Fruit fly (Drosophila melanogaster) whole organism, prepupa: ENCODE results near the gene CG8840.

Experiments used
- Blimp-1 ChIP-seq: fragments of 200-800 bp; sonication (Bioruptor generic); optimal IDR thresholded peaks from 3 replicates; lab custom pipeline; 2017; ENCODE audit warnings: missing biosample characterization, missing genetic modification characterization, mild to moderate bottlenecking, moderate library complexity, missing genetic modification reagents
- CG10631 ChIP-seq: fragments of 200-800 bp; sonication (Bioruptor generic); optimal IDR thresholded peaks from 2 replicates; lab custom pipeline; 2016; ENCODE audit warnings: missing biosample characterization, missing genetic modification characterization
- CG10669 ChIP-seq: fragments of 200-800 bp; sonication (Bioruptor generic); optimal IDR thresholded peaks from 3 replicates; lab custom pipeline; 2018; ENCODE audit warnings: missing biosample characterization, mild to moderate bottlenecking, missing genetic modification characterization, moderate library complexity
- CG11294 ChIP-seq: fragments of 200-800 bp; sonication (Bioruptor generic); IDR thresholded peaks from 2 replicates; pipeline ENCODE4 v1.3.6; 2022; ENCODE audit warnings: missing biosample characterization, missing genetic modification characterization
- CG11762 ChIP-seq: fragments of 200-800 bp; sonication (Bioruptor generic); optimal IDR thresholded peaks from 3 replicates; lab custom pipeline; 2016; ENCODE audit warnings: missing biosample characterization, missing genetic modification characterization; ENCODE audit not compliant: insufficient read depth
- CG11902 ChIP-seq: fragments of 200-800 bp; sonication (Bioruptor generic); optimal IDR thresholded peaks from 3 replicates; lab custom pipeline; 2016; ENCODE audit warnings: missing biosample characterization, missing genetic modification characterization
- CG15336 ChIP-seq: fragments of 200-800 bp; sonication (Bioruptor generic); IDR thresholded peaks from 2 replicates; pipeline ENCODE4 v1.3.6; 2022; ENCODE audit warnings: missing biosample characterization, missing genetic modification characterization
- CG1621 ChIP-seq: fragments of 200-800 bp; sonication (Bioruptor generic); optimal IDR thresholded peaks from 3 replicates; lab custom pipeline; 2018; ENCODE audit warnings: missing biosample characterization, mild to moderate bottlenecking, missing genetic modification characterization
- CG16779 ChIP-seq: fragments of 200-800 bp; sonication (Bioruptor generic); optimal IDR thresholded peaks from 3 replicates; lab custom pipeline; 2017; ENCODE audit warnings: missing biosample characterization, mild to moderate bottlenecking, missing genetic modification characterization
- CG3032 ChIP-seq: fragments of 200-800 bp; optimal IDR thresholded peaks from 2 replicates; lab custom pipeline; 2019; ENCODE audit warnings: missing biosample characterization, mild to moderate bottlenecking, missing genetic modification characterization, moderate library complexity
- CG31627 ChIP-seq: fragments of 200-800 bp; sonication (Bioruptor generic); optimal IDR thresholded peaks from 3 replicates; lab custom pipeline; 2016; ENCODE audit warnings: missing biosample characterization, missing genetic modification characterization
- CG32006 ChIP-seq: fragments of 200-800 bp; sonication (Bioruptor generic); optimal IDR thresholded peaks from 3 replicates; lab custom pipeline; 2017; ENCODE audit warnings: missing biosample characterization, mild to moderate bottlenecking, missing genetic modification characterization
- CG34406 ChIP-seq: fragments of 200-800 bp; sonication (Bioruptor generic); optimal IDR thresholded peaks from 3 replicates; lab custom pipeline; 2016; ENCODE audit warnings: missing biosample characterization, missing genetic modification characterization
- CG3919 ChIP-seq: fragments of 200-800 bp; sonication (Bioruptor generic); optimal IDR thresholded peaks from 3 replicates; lab custom pipeline; 2016; ENCODE audit warnings: missing biosample characterization, missing genetic modification characterization
- CG6276 ChIP-seq: fragments of 200-800 bp; sonication (Bioruptor generic); optimal IDR thresholded peaks from 2 replicates; lab custom pipeline; 2017; ENCODE audit warnings: missing biosample characterization, mild to moderate bottlenecking, missing genetic modification characterization
- CG6792 ChIP-seq: fragments of 200-800 bp; sonication (Bioruptor generic); optimal IDR thresholded peaks from 3 replicates; lab custom pipeline; 2016; ENCODE audit warnings: missing biosample characterization, missing genetic modification characterization
- CG6808 ChIP-seq: fragments of 200-800 bp; sonication (Bioruptor generic); optimal IDR thresholded peaks from 3 replicates; lab custom pipeline; 2017; ENCODE audit warnings: missing biosample characterization, missing genetic modification characterization, mild to moderate bottlenecking, moderate library complexity, missing genetic modification reagents
- CG6854 ChIP-seq: fragments of 200-800 bp; sonication (Bioruptor generic); optimal IDR thresholded peaks from 2 replicates; lab custom pipeline; 2017; ENCODE audit warnings: missing biosample characterization, mild to moderate bottlenecking, missing genetic modification characterization
- CG7368 ChIP-seq: fragments of 200-800 bp; sonication (Bioruptor generic); optimal IDR thresholded peaks from 3 replicates; lab custom pipeline; 2016; ENCODE audit warnings: missing biosample characterization, missing genetic modification characterization
- CG8119 ChIP-seq: fragments of 200-800 bp; sonication (Bioruptor generic); IDR thresholded peaks from 3 replicates; pipeline ENCODE4 v1.3.6; 2022; ENCODE audit warnings: missing biosample characterization, missing genetic modification characterization
- CG8632 ChIP-seq: fragments of 200-800 bp; sonication (Bioruptor generic); optimal IDR thresholded peaks from 3 replicates; lab custom pipeline; 2016; ENCODE audit warnings: missing biosample characterization, missing genetic modification characterization
- CG9139 ChIP-seq: fragments of 200-800 bp; sonication (Bioruptor generic); optimal IDR thresholded peaks from 3 replicates; lab custom pipeline; 2017; ENCODE audit warnings: missing biosample characterization, mild to moderate bottlenecking, missing genetic modification characterization
- Eip75B ChIP-seq: fragments of 200-800 bp; sonication (Bioruptor generic); optimal IDR thresholded peaks from 3 replicates; lab custom pipeline; 2016; ENCODE audit warnings: missing biosample characterization, missing genetic modification characterization
- Eip78C ChIP-seq: fragments of 200-800 bp; sonication (Bioruptor generic); peaks from one replicate; lab custom pipeline; 2016; ENCODE audit warnings: missing biosample characterization, missing genetic modification characterization
- Eip93F ChIP-seq: fragments of 200-800 bp; sonication (Bioruptor generic); optimal IDR thresholded peaks from 2 replicates; lab custom pipeline; 2016; ENCODE audit warnings: missing biosample characterization, mild to moderate bottlenecking, missing genetic modification characterization
- Ets21C ChIP-seq: fragments of 200-800 bp; sonication (Bioruptor generic); optimal IDR thresholded peaks from 3 replicates; lab custom pipeline; 2016; ENCODE audit warnings: missing biosample characterization, missing genetic modification characterization
- Ets96B ChIP-seq: fragments of 200-800 bp; optimal IDR thresholded peaks from 2 replicates; lab custom pipeline; 2019; ENCODE audit warnings: missing biosample characterization, mild to moderate bottlenecking, missing genetic modification characterization, moderate library complexity
- Gug ChIP-seq: fragments of 200-800 bp; sonication (Bioruptor generic); IDR thresholded peaks from 2 replicates; pipeline ENCODE4 v1.3.6; 2022; ENCODE audit warnings: missing biosample characterization, missing genetic modification characterization
- Hr38 ChIP-seq: sonication (Bioruptor generic); optimal IDR thresholded peaks from 2 replicates; lab custom pipeline; 2016; ENCODE audit warnings: missing biosample characterization, missing genetic modification characterization
- Hr39 ChIP-seq: fragments of 200-800 bp; sonication (Bioruptor generic); optimal IDR thresholded peaks from 2 replicates; lab custom pipeline; 2016; ENCODE audit warnings: missing biosample characterization, missing genetic modification characterization
- Lpt ChIP-seq: fragments of 200-800 bp; sonication (Bioruptor generic); optimal IDR thresholded peaks from 3 replicates; lab custom pipeline; 2016; ENCODE audit warnings: missing biosample characterization, missing genetic modification characterization
- Met ChIP-seq: fragments of 200-800 bp; sonication (Bioruptor generic); optimal IDR thresholded peaks from 3 replicates; lab custom pipeline; 2016; ENCODE audit warnings: missing biosample characterization, missing genetic modification characterization
- OdsH ChIP-seq: fragments of 200-800 bp; sonication (Bioruptor generic); optimal IDR thresholded peaks from 3 replicates; lab custom pipeline; 2016; ENCODE audit warnings: missing biosample characterization, missing genetic modification characterization
- Sox102F ChIP-seq: fragments of 200-800 bp; sonication (Bioruptor generic); optimal IDR thresholded peaks from 2 replicates; lab custom pipeline; 2016; ENCODE audit warnings: missing biosample characterization, mild to moderate bottlenecking, missing genetic modification characterization
- Sox15 ChIP-seq: fragments of 200-800 bp; sonication (Bioruptor generic); optimal IDR thresholded peaks from 3 replicates; lab custom pipeline; 2016; ENCODE audit warnings: missing biosample characterization, missing genetic modification characterization
- achi ChIP-seq: fragments of 200-800 bp; sonication (Bioruptor generic); optimal IDR thresholded peaks from 3 replicates; lab custom pipeline; 2016; ENCODE audit warnings: missing biosample characterization, missing genetic modification characterization
- acj6 ChIP-seq: fragments of 200-800 bp; sonication (Bioruptor generic); optimal IDR thresholded peaks from 3 replicates; lab custom pipeline; 2016; ENCODE audit warnings: missing biosample characterization, missing genetic modification characterization
- cyc ChIP-seq: fragments of 200-800 bp; sonication (Bioruptor generic); optimal IDR thresholded peaks from 3 replicates; lab custom pipeline; 2016; ENCODE audit warnings: missing biosample characterization, missing genetic modification characterization
- dac ChIP-seq: fragments of 200-800 bp; sonication (Bioruptor generic); optimal IDR thresholded peaks from 2 replicates; lab custom pipeline; 2017; ENCODE audit warnings: missing biosample characterization, mild to moderate bottlenecking, missing genetic modification characterization
- dsx ChIP-seq: fragments of 200-800 bp; optimal IDR thresholded peaks from 3 replicates; lab custom pipeline; 2019; ENCODE audit warnings: missing biosample characterization, mild to moderate bottlenecking, missing genetic modification characterization, moderate library complexity; ENCODE audit not compliant: poor library complexity, severe bottlenecking
- esn ChIP-seq: fragments of 200-800 bp; sonication (Bioruptor generic); optimal IDR thresholded peaks from 2 replicates; lab custom pipeline; 2016; ENCODE audit warnings: missing biosample characterization, mild to moderate bottlenecking, missing genetic modification characterization, moderate library complexity
- fd59A ChIP-seq: fragments of 200-800 bp; sonication (Bioruptor generic); optimal IDR thresholded peaks from 2 replicates; lab custom pipeline; 2017; ENCODE audit warnings: missing biosample characterization, mild to moderate bottlenecking, missing genetic modification characterization, missing genetic modification reagents
- fd85E ChIP-seq: fragments of 200-800 bp; sonication (Bioruptor generic); optimal IDR thresholded peaks from 3 replicates; lab custom pipeline; 2016; ENCODE audit warnings: missing biosample characterization, missing genetic modification characterization
- fkh ChIP-seq: fragments of 200-800 bp; sonication (Bioruptor generic); optimal IDR thresholded peaks from 3 replicates; lab custom pipeline; 2017; ENCODE audit warnings: missing biosample characterization, mild to moderate bottlenecking, missing genetic modification characterization, moderate library complexity
- net ChIP-seq: fragments of 200-800 bp; sonication (Bioruptor generic); optimal IDR thresholded peaks from 3 replicates; lab custom pipeline; 2016; ENCODE audit warnings: missing biosample characterization, missing genetic modification characterization
- pdm3 ChIP-seq: fragments of 200-800 bp; sonication (Bioruptor generic); optimal IDR thresholded peaks from 3 replicates; lab custom pipeline; 2016; ENCODE audit warnings: missing biosample characterization, missing genetic modification characterization
- salr ChIP-seq, 2 experiments: fragments of 200-800 bp; sonication (Bioruptor generic); optimal IDR thresholded peaks; 3 replicates each; lab custom pipeline; 2016 to 2018; ENCODE audit warnings: missing biosample characterization in 2 of 2, missing genetic modification characterization in 2 of 2, mild to moderate bottlenecking in 1 of 2
- ss ChIP-seq, 2 experiments: fragments of 200-800 bp; sonication (Bioruptor generic); optimal IDR thresholded peaks; 2 replicates in 1 of 2; 3 replicates in 1 of 2; lab custom pipeline; 2017 to 2018; ENCODE audit warnings: mild to moderate bottlenecking in 2 of 2, missing biosample characterization in 2 of 2, missing genetic modification characterization in 2 of 2, moderate library complexity in 1 of 2
- topi ChIP-seq: fragments of 200-800 bp; sonication (Bioruptor generic); optimal IDR thresholded peaks from 3 replicates; lab custom pipeline; 2016; ENCODE audit warnings: missing biosample characterization, missing genetic modification characterization
- vri ChIP-seq: fragments of 200-800 bp; sonication (Bioruptor generic); optimal IDR thresholded peaks from 3 replicates; lab custom pipeline; 2016; ENCODE audit warnings: missing biosample characterization, mild to moderate bottlenecking, missing genetic modification characterization

Gene CG8840

dm6 chr2L:3452286-3452685 is 41.9 kb downstream of the CG8840 start, which contains the start of gene CG12795:
Gene CG12795, plus strand, starts transcription at chr2L:3452466.
- TF ChIP-seq CG6854 (GFP tag; lab: Kevin White, UChicago) = peak; percentile 6
- TF ChIP-seq CG10631 (GFP tag; lab: Kevin White, UChicago) = no peak

DNA sequence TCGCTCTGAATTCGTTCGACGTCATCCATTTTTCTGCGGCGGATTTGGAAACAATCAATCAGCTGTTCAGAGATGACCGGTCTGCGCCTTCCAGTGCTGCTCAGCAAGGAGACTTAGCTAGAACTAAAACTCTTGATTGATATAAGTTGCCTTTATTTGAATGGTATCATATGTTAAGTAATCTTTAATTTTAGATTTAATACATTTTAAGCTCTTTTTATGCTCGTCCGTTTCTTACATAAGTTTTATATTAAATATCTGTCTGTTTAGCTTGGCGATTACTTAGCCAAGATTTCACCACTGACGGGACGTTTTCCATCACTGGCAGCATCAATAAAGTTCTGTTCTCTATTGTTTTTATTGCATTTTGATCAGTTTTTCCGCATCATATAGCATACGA is 46.6 kb downstream of the CG8840 start, which contains the start of the genes Cog3 and Sec5:
Gene Cog3 (minus strand): TSS at position 58 of the 400 bp plus-strand sequence.
Gene Sec5 (plus strand): TSS at position 296 of the 400 bp plus-strand sequence.
- TF ChIP-seq Gug (GFP tag; lab: Robert Waterston, UW) (peak; percentile 31; the same call in 1 of the 2 replicates), pdm3 (GFP tag; lab: Kevin White, UChicago) (no peak), CG6276 (GFP tag; lab: Kevin White, UChicago) (no peak), CG7368 (GFP tag; lab: Kevin White, UChicago) (no peak), dac (no peak), fkh (no peak), ss (GFP tag; optimal IDR thresholded peaks at IDR 0.05; lab: Kevin White, UChicago) (no peak), CG8632 (GFP tag; lab: Kevin White, UChicago) (no peak), Eip75B (GFP tag; lab: Kevin White, UChicago) (no peak), net (GFP tag; lab: Kevin White, UChicago) (no peak), Hr39 (GFP tag; lab: Kevin White, UChicago) (no peak), CG9139 (GFP tag; lab: Kevin White, UChicago) (no peak), Ets96B (tag; lab: Kevin White, UChicago) (peak; percentile 49), esn (peak; percentile 77), CG11762 (no peak), fd85E (GFP tag; lab: Kevin White, UChicago) (no peak), Hr38 (no peak), achi (GFP tag; lab: Kevin White, UChicago) (no peak), Lpt (GFP tag; lab: Kevin White, UChicago) (no peak), Blimp-1 (no peak), CG10669 (no peak), CG11294 (GFP tag; lab: Robert Waterston, UW) (no peak; the same call in 1 of the 2 replicates), fd59A (GFP tag; lab: Kevin White, UChicago) (peak; percentile 37), CG3032 (tag; lab: Kevin White, UChicago) (peak; percentile 71), CG3919 (GFP tag; lab: Kevin White, UChicago) (no peak), acj6 (GFP tag; lab: Kevin White, UChicago) (no peak), Eip78C (GFP tag; lab: Kevin White, UChicago) (no peak), CG10631 (GFP tag; lab: Kevin White, UChicago) (no peak), Met (no peak), CG6792 (no peak), CG15336 (GFP tag; lab: Robert Waterston, UW) (no peak), cyc (GFP tag; lab: Kevin White, UChicago) (peak; percentile 35), CG1621 (tag; lab: Kevin White, UChicago) (no peak), CG31627 (peak; percentile 52), CG11902 (GFP tag; lab: Kevin White, UChicago) (peak; percentile 36), CG16779 (tag; lab: Kevin White, UChicago) (no peak), CG8119 (GFP tag; lab: Robert Waterston, UW) (peak; percentile 58; the same call in 1 of the 3 replicates), Sox15 (GFP tag; lab: Kevin White, UChicago) (no peak), CG6854 (GFP tag; lab: Kevin White, UChicago) (peak; percentile 52), CG32006 (no peak), Eip93F (GFP tag; lab: Kevin White, UChicago) (no peak), topi (GFP tag; lab: Kevin White, UChicago) (no peak), OdsH (GFP tag; lab: Kevin White, UChicago) (no peak), salr (GFP tag; optimal IDR thresholded peaks at IDR 0.05; lab: Kevin White, UChicago) (peak in 1 of 2 experiments; percentile 23), dsx (GFP tag; lab: Kevin White, UChicago) (no peak), CG6808 (GFP tag; lab: Kevin White, UChicago) (no peak), vri (GFP tag; lab: Kevin White, UChicago) (no peak), Ets21C (no peak), Sox102F (GFP tag; lab: Kevin White, UChicago) (no peak), CG34406 (no peak)
